Worm (Caenorhabditis elegans) whole organism, early embryonic: Measurements from ENCODE around the gene phf-34.

ENCODE experiments used
- B0310.2 ChIP-seq: sonication (generic microtip); optimal IDR thresholded peaks from 2 replicates; lab custom pipeline; 2016; ENCODE audit warnings: mild to moderate bottlenecking, missing genetic modification characterization, missing compliant biosample characterization
- F13C5.2 ChIP-seq: sonication (generic microtip); optimal IDR thresholded peaks from 2 replicates; lab custom pipeline; 2017; ENCODE audit warnings: mild to moderate bottlenecking, missing genetic modification characterization, inconsistent platforms, missing compliant biosample characterization
- aly-1 ChIP-seq: sonication (generic microtip); optimal IDR thresholded peaks from 2 replicates; lab custom pipeline; 2016; ENCODE audit warnings: missing genetic modification characterization, missing compliant biosample characterization
- ama-1 ChIP-seq: fragments of 150-350 bp; optimal IDR thresholded peaks from 2 replicates; lab custom pipeline; 2014
- ceh-13 ChIP-seq: fragments of 200-800 bp; sonication (Bioruptor generic); optimal IDR thresholded peaks from 2 replicates; lab custom pipeline; 2018; ENCODE audit warnings: mild to moderate bottlenecking, missing genetic modification characterization, missing compliant biosample characterization
- ceh-36 ChIP-seq: sonication (generic microtip); optimal IDR thresholded peaks from 2 replicates; lab custom pipeline; 2016; ENCODE audit warnings: missing genetic modification characterization, inconsistent platforms, missing compliant biosample characterization
- ets-7 ChIP-seq: sonication (generic microtip); optimal IDR thresholded peaks from 2 replicates; lab custom pipeline; 2016; ENCODE audit warnings: missing genotype, missing genetic modification characterization, missing compliant biosample characterization
- hmbx-1 ChIP-seq: sonication (generic microtip); optimal IDR thresholded peaks from 2 replicates; lab custom pipeline; 2016; ENCODE audit warnings: mild to moderate bottlenecking, missing genetic modification characterization, missing compliant biosample characterization
- hmg-4 ChIP-seq: fragments of 200-800 bp; sonication (Bioruptor generic); optimal IDR thresholded peaks from 2 replicates; lab custom pipeline; 2018; ENCODE audit warnings: mild to moderate bottlenecking, missing genetic modification characterization, missing compliant biosample characterization
- hnd-1 ChIP-seq: sonication (generic microtip); optimal IDR thresholded peaks from 2 replicates; lab custom pipeline; 2016; ENCODE audit warnings: missing genetic modification characterization, missing compliant biosample characterization
- sea-1 ChIP-seq: fragments of 200-800 bp; sonication (Bioruptor generic); conservative IDR thresholded peaks from 2 replicates; pipeline ENCODE4 v1.3.6; 2022; ENCODE audit warnings: missing genetic modification characterization, missing compliant biosample characterization
- tbx-37 ChIP-seq: fragments of 200-800 bp; sonication (Bioruptor generic); conservative IDR thresholded peaks from 2 replicates; pipeline ENCODE4 v1.3.6; 2022; ENCODE audit warnings: missing genetic modification reagents, missing genetic modification characterization, missing compliant biosample characterization
- tra-4 ChIP-seq: sonication (generic microtip); optimal IDR thresholded peaks from 2 replicates; lab custom pipeline; 2017; ENCODE audit warnings: missing genetic modification characterization, missing compliant biosample characterization

DNA sequence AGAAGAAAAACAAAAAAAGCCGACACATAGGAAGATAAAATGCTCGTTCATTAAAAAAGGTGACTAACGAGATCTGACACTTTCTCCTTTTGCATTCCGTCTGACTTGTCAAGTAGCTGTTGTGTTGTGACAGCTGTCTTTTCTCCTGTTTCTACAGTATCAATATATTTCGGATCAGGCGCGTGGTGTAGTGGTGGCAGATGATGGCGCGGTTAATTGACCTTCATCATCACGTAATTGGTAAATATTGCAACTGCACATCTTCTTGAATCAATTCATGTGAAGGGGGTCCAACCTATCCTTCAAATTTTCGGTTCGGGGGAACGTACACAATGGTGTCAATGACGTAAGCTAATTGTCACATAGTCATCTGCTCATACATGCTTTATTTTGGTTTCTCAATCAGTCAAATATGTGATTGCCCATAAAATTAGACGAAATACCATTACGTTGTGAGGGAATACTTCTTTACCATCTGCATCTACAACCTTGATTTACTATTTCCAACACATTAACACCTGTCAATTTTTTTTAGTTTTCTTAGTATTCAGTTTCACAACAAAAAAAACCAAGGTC lies 51.0 kb downstream of the phf-34 start:
- TF ChIP-seq ama-1 (lab: Kevin White, UChicago): no peak
- TF ChIP-seq ceh-36: no peak
- TF ChIP-seq hnd-1 (tag; lab: Kevin White, UChicago): no peak
- no peak for TF ChIP-seq tbx-37 (GFP tag; lab: Robert Waterston, UW)
- no peak for TF ChIP-seq ets-7
- TF ChIP-seq hmg-4: no peak
- TF ChIP-seq ceh-13: no peak
- TF ChIP-seq hmbx-1 (tag; lab: Kevin White, UChicago): no peak
- no peak for TF ChIP-seq F13C5.2 (tag; lab: Kevin White, UChicago)
- TF ChIP-seq B0310.2 (tag; lab: Kevin White, UChicago): no peak
- no peak for TF ChIP-seq tra-4
- TF ChIP-seq sea-1 (GFP tag; lab: Robert Waterston, UW): no peak
- no peak for TF ChIP-seq aly-1
